ENCODE assay signal across 5 fruit fly cellular contexts in genomic region chr3R:4319507-4320138, dm6.
TF ChIP-seq lines count a peak whose summit lies in the region.

CG9795 (plus strand) TSS chr3R:4319683.

- peak; percentile 11 for TF ChIP-seq CTCF in whole organism, embryonic (GFP tag; optimal IDR thresholded peaks at IDR 0.05; lab: Kevin White, UChicago)

TF ChIP-seq in whole organism, adult, 20 proteins besides CTCF, POLR2A, EP300 and RAD21:
- TF ChIP-seq pad (GFP tag; optimal IDR thresholded peaks at IDR 0.05; lab: Kevin White, UChicago) (peak; percentile 11), CG11617 (GFP tag; optimal IDR thresholded peaks at IDR 0.05; lab: Kevin White, UChicago) (peak; percentile 32), bab1 (GFP tag; optimal IDR thresholded peaks at IDR 0.05; lab: Kevin White, UChicago) (peak; percentile 67), Crg-1 (GFP tag; optimal IDR thresholded peaks at IDR 0.05; lab: Kevin White, UChicago) (peak; percentile 28), cnc (optimal IDR thresholded peaks at IDR 0.05; lab: Kevin White, UChicago) (no peak), Clk (GFP tag; optimal IDR thresholded peaks at IDR 0.05; lab: Kevin White, UChicago) (no peak), CG12768 (GFP tag; optimal IDR thresholded peaks at IDR 0.05; lab: Kevin White, UChicago) (peak; percentile 34), Mnt (GFP tag; optimal IDR thresholded peaks at IDR 0.05; lab: Kevin White, UChicago) (peak; percentile 0), CG14711 (tag; optimal IDR thresholded peaks at IDR 0.05; lab: Kevin White, UChicago) (peak; percentile 13), CG5204 (GFP tag; optimal IDR thresholded peaks at IDR 0.05; lab: Kevin White, UChicago) (no peak), CG33017 (tag; optimal IDR thresholded peaks at IDR 0.05; lab: Kevin White, UChicago) (peak; percentile 7), CG7101 (tag; optimal IDR thresholded peaks at IDR 0.05; lab: Kevin White, UChicago) (peak; percentile 15), CG1620 (GFP tag; optimal IDR thresholded peaks at IDR 0.05; lab: Kevin White, UChicago) (no peak), tj (GFP tag; optimal IDR thresholded peaks at IDR 0.05; lab: Kevin White, UChicago) (peak; percentile 32), CG7045 (GFP tag; optimal IDR thresholded peaks at IDR 0.05; lab: Kevin White, UChicago) (no peak)

TF ChIP-seq in whole organism, embryonic, 481 proteins besides CTCF, POLR2A, EP300 and RAD21 (continues in another document):
- TF ChIP-seq CG17612 (GFP tag; IDR thresholded peaks at IDR 0.05; lab: Robert Waterston, UW) (no peak), trem (tag; optimal IDR thresholded peaks at IDR 0.05; lab: Kevin White, UChicago) (peak; percentile 56), ato (GFP tag; IDR thresholded peaks at IDR 0.05; lab: Robert Waterston, UW; ENCODE audit: partially characterized antibody) (peak; percentile 93), disco-r (GFP tag; optimal IDR thresholded peaks at IDR 0.05; lab: Kevin White, UChicago) (no peak), CG7745 (tag; optimal IDR thresholded peaks at IDR 0.05; lab: Kevin White, UChicago) (peak; percentile 54), Xbp1 (GFP tag; optimal IDR thresholded peaks at IDR 0.05; lab: Kevin White, UChicago) (peak; percentile 16), sna (GFP tag; IDR thresholded peaks at IDR 0.05; lab: Robert Waterston, UW; ENCODE audit: partially characterized antibody) (peak; percentile 89), CG18599 (GFP tag; optimal IDR thresholded peaks at IDR 0.05; lab: Kevin White, UChicago) (peak; percentile 49), sob (GFP tag; IDR thresholded peaks at IDR 0.05; lab: Robert Waterston, UW) (peak; percentile 71), chinmo (GFP tag; IDR thresholded peaks at IDR 0.05; lab: Robert Waterston, UW; ENCODE audit: partially characterized antibody) (peak; percentile 94; the same call in 3 of the 4 replicates), CG31388 (GFP tag; optimal IDR thresholded peaks at IDR 0.05; lab: Kevin White, UChicago) (no peak), MESR4 (GFP tag; optimal IDR thresholded peaks at IDR 0.05; lab: Kevin White, UChicago) (peak; percentile 93), Med (GFP tag; lab: Kevin White, UChicago) (peak; percentile 91), salm (tag; optimal IDR thresholded peaks at IDR 0.05; lab: Kevin White, UChicago) (no peak), Taf1 (GFP tag; IDR thresholded peaks at IDR 0.05; lab: Robert Waterston, UW) (no peak), kni (GFP tag; optimal IDR thresholded peaks at IDR 0.05; lab: Kevin White, UChicago) (no peak), CG8388 (GFP tag; optimal IDR thresholded peaks at IDR 0.05; lab: Kevin White, UChicago) (no peak), CG3995 (GFP tag; optimal IDR thresholded peaks at IDR 0.05; lab: Kevin White, UChicago) (peak; percentile 85), gem (tag; optimal IDR thresholded peaks at IDR 0.05; lab: Kevin White, UChicago) (no peak)

TF ChIP-seq in whole organism, prepupa, 60 proteins besides CTCF, POLR2A, EP300 and RAD21 (continues in another document):
- TF ChIP-seq Met (GFP tag; optimal IDR thresholded peaks at IDR 0.05; lab: Kevin White, UChicago) (no peak), achi (GFP tag; optimal IDR thresholded peaks at IDR 0.05; lab: Kevin White, UChicago) (peak; percentile 33), Eip78C (GFP tag; lab: Kevin White, UChicago) (peak; percentile 86), salr (GFP tag; optimal IDR thresholded peaks at IDR 0.05; lab: Kevin White, UChicago) (no peak), CG8119 (GFP tag; IDR thresholded peaks at IDR 0.05; lab: Robert Waterston, UW) (0 out of 3 replicates have a peak, but pooled peaks have one; percentile 15), CG6854 (GFP tag; optimal IDR thresholded peaks at IDR 0.05; lab: Kevin White, UChicago) (peak; percentile 57), lz (GFP tag; optimal IDR thresholded peaks at IDR 0.05; lab: Kevin White, UChicago) (peak; percentile 46), net (GFP tag; optimal IDR thresholded peaks at IDR 0.05; lab: Kevin White, UChicago) (no peak), Sox102F (GFP tag; optimal IDR thresholded peaks at IDR 0.05; lab: Kevin White, UChicago) (no peak), CG7368 (GFP tag; optimal IDR thresholded peaks at IDR 0.05; lab: Kevin White, UChicago) (no peak), svp (GFP tag; lab: Kevin White, UChicago) (no peak), CG11902 (GFP tag; optimal IDR thresholded peaks at IDR 0.05; lab: Kevin White, UChicago) (no peak), Hr39 (GFP tag; optimal IDR thresholded peaks at IDR 0.05; lab: Kevin White, UChicago) (no peak), esn (GFP tag; optimal IDR thresholded peaks at IDR 0.05; lab: Kevin White, UChicago) (peak; percentile 49), Gug (GFP tag; IDR thresholded peaks at IDR 0.05; lab: Robert Waterston, UW) (no peak), pdm3 (GFP tag; optimal IDR thresholded peaks at IDR 0.05; lab: Kevin White, UChicago) (no peak), CG9139 (GFP tag; optimal IDR thresholded peaks at IDR 0.05; lab: Kevin White, UChicago) (no peak), fd59A (GFP tag; optimal IDR thresholded peaks at IDR 0.05; lab: Kevin White, UChicago) (no peak), CG11294 (GFP tag; IDR thresholded peaks at IDR 0.05; lab: Robert Waterston, UW) (no peak), Lpt (GFP tag; optimal IDR thresholded peaks at IDR 0.05; lab: Kevin White, UChicago) (no peak), Smox (GFP tag; optimal IDR thresholded peaks at IDR 0.05; lab: Kevin White, UChicago) (no peak), CG6163 (GFP tag; IDR thresholded peaks at IDR 0.05; lab: Robert Waterston, UW) (no peak)

TF ChIP-seq in whole organism, pupa, 21 proteins besides CTCF, POLR2A, EP300 and RAD21:
- TF ChIP-seq CG15710 (tag; optimal IDR thresholded peaks at IDR 0.05; lab: Kevin White, UChicago), result no peak
- TF ChIP-seq CG17806 (tag; optimal IDR thresholded peaks at IDR 0.05; lab: Kevin White, UChicago), result peak; percentile 3
- TF ChIP-seq Snoo (tag; optimal IDR thresholded peaks at IDR 0.05; lab: Kevin White, UChicago), result peak; percentile 16
- TF ChIP-seq rn (GFP tag; IDR thresholded peaks at IDR 0.05; lab: Robert Waterston, UW), result no peak
- TF ChIP-seq CG32121 (GFP tag; IDR thresholded peaks at IDR 0.05; lab: Robert Waterston, UW), result peak; percentile 27; the same call in 1 of the 2 replicates
- TF ChIP-seq EcR (GFP tag; optimal IDR thresholded peaks at IDR 0.05; lab: Kevin White, UChicago), result peak; percentile 27
- peak; percentile 52; the same call in 1 of the 2 replicates for TF ChIP-seq Ets98B (GFP tag; IDR thresholded peaks at IDR 0.05; lab: Robert Waterston, UW)
- no peak for TF ChIP-seq CG8301 (tag; optimal IDR thresholded peaks at IDR 0.05; lab: Kevin White, UChicago)
- peak; percentile 51; the same call in 2 of the 3 replicates for TF ChIP-seq CG4496 (GFP tag; IDR thresholded peaks at IDR 0.05; lab: Robert Waterston, UW)

TF ChIP-seq in whole organism, wandering third instar larva, 38 proteins besides CTCF, POLR2A, EP300 and RAD21:
- no peak for TF ChIP-seq HLH106 (tag; optimal IDR thresholded peaks at IDR 0.05; lab: Kevin White, UChicago)
- TF ChIP-seq Jra (GFP tag; optimal IDR thresholded peaks at IDR 0.05; lab: Kevin White, UChicago), result peak; percentile 27
- no peak for TF ChIP-seq Rel (GFP tag; optimal IDR thresholded peaks at IDR 0.05; lab: Kevin White, UChicago)
- peak; percentile 46 for TF ChIP-seq Rel (tag; optimal IDR thresholded peaks at IDR 0.05; lab: Kevin White, UChicago)
- TF ChIP-seq CG9705 (GFP tag; optimal IDR thresholded peaks at IDR 0.05; lab: Kevin White, UChicago), result no peak
- TF ChIP-seq OdsH (GFP tag; optimal IDR thresholded peaks at IDR 0.05; lab: Kevin White, UChicago), result peak; percentile 37
- no peak for TF ChIP-seq Hnf4 (GFP tag; optimal IDR thresholded peaks at IDR 0.05; lab: Kevin White, UChicago)
- TF ChIP-seq N (GFP tag; optimal IDR thresholded peaks at IDR 0.05; lab: Kevin White, UChicago), result no peak
- no peak for TF ChIP-seq woc (GFP tag; optimal IDR thresholded peaks at IDR 0.05; lab: Kevin White, UChicago)
- TF ChIP-seq Hr83 (GFP tag; optimal IDR thresholded peaks at IDR 0.05; lab: Kevin White, UChicago; ENCODE audit: poor library complexity, severe bottlenecking), result peak; percentile 30
- TF ChIP-seq br (GFP tag; optimal IDR thresholded peaks at IDR 0.05; lab: Kevin White, UChicago), result peak; percentile 32
